Worm (Caenorhabditis elegans) whole organism, L4 larva: ENCODE measurements around the gene C06E4.5.

ENCODE experiments used
- F10B5.3 ChIP-seq: sonication (generic microtip); optimal IDR thresholded peaks from 2 replicates; lab custom pipeline; 2016; ENCODE audit warnings: mild to moderate bottlenecking, missing genetic modification characterization, missing compliant biosample characterization
- R02D3.7 ChIP-seq: fragments of 150-350 bp; sonication (generic microtip); optimal IDR thresholded peaks from 3 replicates; lab custom pipeline; 2014; ENCODE audit warnings: missing biosample characterization, missing genetic modification characterization
- ceh-20 ChIP-seq: fragments of 200-800 bp; sonication (Bioruptor generic); IDR thresholded peaks from 2 replicates; pipeline ENCODE4 v1.3.6; 2022; ENCODE audit warnings: missing genetic modification reagents, missing genetic modification characterization, missing compliant biosample characterization
- ceh-82 ChIP-seq: sonication (generic microtip); optimal IDR thresholded peaks from 2 replicates; lab custom pipeline; 2017; ENCODE audit warnings: missing biosample characterization, missing genetic modification characterization
- ces-1 ChIP-seq: fragments of 150-350 bp; sonication (generic microtip); optimal IDR thresholded peaks from 4 replicates; lab custom pipeline; 2014; ENCODE audit warnings: missing biosample characterization, missing genetic modification reagents, missing genetic modification characterization
- fkh-10 ChIP-seq: fragments of 150-350 bp; optimal IDR thresholded peaks from 2 replicates; lab custom pipeline; 2014; ENCODE audit warnings: missing biosample characterization, missing genetic modification reagents, missing genetic modification characterization
- gei-8 ChIP-seq: fragments of 200-800 bp; sonication (Bioruptor generic); optimal IDR thresholded peaks from 2 replicates; lab custom pipeline; 2018; ENCODE audit warnings: mild to moderate bottlenecking, missing genetic modification characterization, missing compliant biosample characterization
- hif-1 ChIP-seq, 2 experiments: sonication (generic microtip); optimal IDR thresholded peaks; 2 replicates each; lab custom pipeline; 2016 to 2017; ENCODE audit warnings: missing compliant biosample characterization in 2 of 2, missing genetic modification characterization in 2 of 2, missing genetic modification reagents in 2 of 2, missing genotype in 2 of 2, mild to moderate bottlenecking in 1 of 2
- nhr-102 ChIP-seq: sonication (generic microtip); optimal IDR thresholded peaks from 2 replicates; lab custom pipeline; 2016; ENCODE audit warnings: mild to moderate bottlenecking, missing genetic modification characterization, moderate library complexity, missing compliant biosample characterization
- nhr-237 ChIP-seq: sonication (generic microtip); optimal IDR thresholded peaks from 2 replicates; lab custom pipeline; 2017; ENCODE audit warnings: missing biosample characterization, missing genetic modification characterization
- nhr-77 ChIP-seq: fragments of 150-350 bp; optimal IDR thresholded peaks from 2 replicates; lab custom pipeline; 2014; ENCODE audit warnings: missing biosample characterization, missing genetic modification characterization
- skn-1 ChIP-seq: fragments of 150-350 bp; optimal IDR thresholded peaks from 2 replicates; lab custom pipeline; 2014; ENCODE audit warnings: missing biosample characterization, missing genetic modification characterization
- ztf-7 ChIP-seq: fragments of 150-350 bp; optimal IDR thresholded peaks from 2 replicates; lab custom pipeline; 2014; ENCODE audit warnings: missing biosample characterization, missing genetic modification characterization

DNA sequence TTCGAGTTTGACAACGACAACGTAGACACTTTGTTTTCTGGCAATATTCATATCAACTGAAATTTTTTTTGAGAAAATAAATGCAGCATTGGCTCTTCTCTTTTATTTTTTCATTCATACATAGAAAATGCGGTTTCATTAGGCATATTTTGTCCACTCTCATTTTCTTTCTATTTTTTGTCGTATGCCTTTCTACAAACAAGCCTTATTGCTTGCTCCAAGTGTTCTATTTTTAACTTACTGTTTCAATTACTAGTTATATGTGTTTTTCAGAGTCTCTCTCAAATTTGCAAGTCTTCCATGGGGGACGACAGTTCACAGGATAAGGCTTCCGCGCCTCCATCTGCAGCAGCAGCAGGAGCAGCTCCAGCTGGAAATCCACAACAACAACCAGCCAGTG, 48.8 kb upstream of the C06E4.5 start, which contains the start of gene kcc-1:
- no peak for TF ChIP-seq nhr-237 (tag; lab: Kevin White, UChicago)
- TF ChIP-seq ceh-82 (tag; lab: Kevin White, UChicago): no peak
- no peak for TF ChIP-seq ces-1 (GFP tag; lab: Kevin White, UChicago)
- no peak for TF ChIP-seq hif-1 (tag; optimal IDR thresholded peaks at IDR 0.05; lab: Kevin White, UChicago)
- no peak for TF ChIP-seq R02D3.7 (tag; lab: Kevin White, UChicago)
- TF ChIP-seq gei-8 (GFP tag; lab: Kevin White, UChicago): no peak
- no peak for TF ChIP-seq nhr-102 (tag; lab: Kevin White, UChicago)
- no peak for TF ChIP-seq F10B5.3 (tag; lab: Kevin White, UChicago)
- no peak for TF ChIP-seq ztf-7 (tag; lab: Kevin White, UChicago)
- no peak for TF ChIP-seq fkh-10 (GFP tag; lab: Kevin White, UChicago)
- no peak for TF ChIP-seq skn-1 (tag; lab: Kevin White, UChicago)
- TF ChIP-seq ceh-20 (GFP tag; lab: Robert Waterston, UW): no peak
- no peak for TF ChIP-seq nhr-77 (tag; lab: Kevin White, UChicago)
